Worm (Caenorhabditis elegans) whole organism, early embryonic: Measurements from ENCODE around the gene W03B1.5.

Source experiments
- ama-1 ChIP-seq: fragments of 150-350 bp; optimal IDR thresholded peaks from 2 replicates; lab custom pipeline; 2014
- hmbx-1 ChIP-seq: sonication (generic microtip); optimal IDR thresholded peaks from 2 replicates; lab custom pipeline; 2016; ENCODE audit warnings: mild to moderate bottlenecking, missing genetic modification characterization, missing compliant biosample characterization
- hnd-1 ChIP-seq: sonication (generic microtip); optimal IDR thresholded peaks from 2 replicates; lab custom pipeline; 2016; ENCODE audit warnings: missing genetic modification characterization, missing compliant biosample characterization
- sea-1 ChIP-seq: fragments of 200-800 bp; sonication (Bioruptor generic); conservative IDR thresholded peaks from 2 replicates; pipeline ENCODE4 v1.3.6; 2022; ENCODE audit warnings: missing genetic modification characterization, missing compliant biosample characterization
- tbx-37 ChIP-seq: fragments of 200-800 bp; sonication (Bioruptor generic); conservative IDR thresholded peaks from 2 replicates; pipeline ENCODE4 v1.3.6; 2022; ENCODE audit warnings: missing genetic modification reagents, missing genetic modification characterization, missing compliant biosample characterization

- TF ChIP-seq hnd-1 (tag; lab: Kevin White, UChicago) = no peak
- TF ChIP-seq hmbx-1 (tag; lab: Kevin White, UChicago) = no peak
- no peak for TF ChIP-seq ama-1 (lab: Kevin White, UChicago)
- no peak for TF ChIP-seq tbx-37 (GFP tag; lab: Robert Waterston, UW)
- no peak for TF ChIP-seq sea-1 (GFP tag; lab: Robert Waterston, UW)
These were observed 48.9 kb downstream of the W03B1.5 start for ce11 chrIV:4397111-4397510.
